Worm (Caenorhabditis elegans) whole organism, early embryonic: ENCODE data around the gene xpo-3.
A peak's percentile ranks its signal among the peaks of the same experiment; 100 is the strongest.

Experiments
- B0310.2 ChIP-seq: sonication (generic microtip); optimal IDR thresholded peaks from 2 replicates; lab custom pipeline; 2016; ENCODE audit warnings: mild to moderate bottlenecking, missing genetic modification characterization, missing compliant biosample characterization
- F13C5.2 ChIP-seq: sonication (generic microtip); optimal IDR thresholded peaks from 2 replicates; lab custom pipeline; 2017; ENCODE audit warnings: mild to moderate bottlenecking, missing genetic modification characterization, inconsistent platforms, missing compliant biosample characterization
- aly-1 ChIP-seq: sonication (generic microtip); optimal IDR thresholded peaks from 2 replicates; lab custom pipeline; 2016; ENCODE audit warnings: missing genetic modification characterization, missing compliant biosample characterization
- ama-1 ChIP-seq: fragments of 150-350 bp; optimal IDR thresholded peaks from 2 replicates; lab custom pipeline; 2014
- ceh-13 ChIP-seq: fragments of 200-800 bp; sonication (Bioruptor generic); optimal IDR thresholded peaks from 2 replicates; lab custom pipeline; 2018; ENCODE audit warnings: mild to moderate bottlenecking, missing genetic modification characterization, missing compliant biosample characterization
- ceh-36 ChIP-seq: sonication (generic microtip); optimal IDR thresholded peaks from 2 replicates; lab custom pipeline; 2016; ENCODE audit warnings: missing genetic modification characterization, inconsistent platforms, missing compliant biosample characterization
- ets-7 ChIP-seq: sonication (generic microtip); optimal IDR thresholded peaks from 2 replicates; lab custom pipeline; 2016; ENCODE audit warnings: missing genotype, missing genetic modification characterization, missing compliant biosample characterization
- flt-1 ChIP-seq: fragments of 200-800 bp; sonication (Bioruptor generic); IDR thresholded peaks from 2 replicates; pipeline ENCODE4 v1.3.6; 2022; ENCODE audit warnings: missing genetic modification characterization, missing compliant biosample characterization
- hmbx-1 ChIP-seq: sonication (generic microtip); optimal IDR thresholded peaks from 2 replicates; lab custom pipeline; 2016; ENCODE audit warnings: mild to moderate bottlenecking, missing genetic modification characterization, missing compliant biosample characterization
- hmg-4 ChIP-seq: fragments of 200-800 bp; sonication (Bioruptor generic); optimal IDR thresholded peaks from 2 replicates; lab custom pipeline; 2018; ENCODE audit warnings: mild to moderate bottlenecking, missing genetic modification characterization, missing compliant biosample characterization
- hnd-1 ChIP-seq: sonication (generic microtip); optimal IDR thresholded peaks from 2 replicates; lab custom pipeline; 2016; ENCODE audit warnings: missing genetic modification characterization, missing compliant biosample characterization
- pes-1 ChIP-seq: fragments of 200-800 bp; sonication (Bioruptor generic); IDR thresholded peaks from 2 replicates; pipeline ENCODE4 v1.3.6; 2022; ENCODE audit warnings: missing genetic modification reagents, missing genetic modification characterization, missing compliant biosample characterization
- scrt-1 ChIP-seq: fragments of 200-800 bp; sonication (Bioruptor generic); IDR thresholded peaks from 2 replicates; pipeline ENCODE4 v1.3.6; 2022; ENCODE audit warnings: missing genetic modification characterization, missing compliant biosample characterization
- sea-1 ChIP-seq: fragments of 200-800 bp; sonication (Bioruptor generic); conservative IDR thresholded peaks from 2 replicates; pipeline ENCODE4 v1.3.6; 2022; ENCODE audit warnings: missing genetic modification characterization, missing compliant biosample characterization
- tbx-11 ChIP-seq: fragments of 200-800 bp; sonication (Bioruptor generic); IDR thresholded peaks from 2 replicates; pipeline ENCODE4 v1.3.6; 2022; ENCODE audit warnings: missing genetic modification characterization, missing compliant biosample characterization
- tbx-37 ChIP-seq: fragments of 200-800 bp; sonication (Bioruptor generic); conservative IDR thresholded peaks from 2 replicates; pipeline ENCODE4 v1.3.6; 2022; ENCODE audit warnings: missing genetic modification reagents, missing genetic modification characterization, missing compliant biosample characterization
- tra-4 ChIP-seq: sonication (generic microtip); optimal IDR thresholded peaks from 2 replicates; lab custom pipeline; 2017; ENCODE audit warnings: missing genetic modification characterization, missing compliant biosample characterization

Gene xpo-3

ce11 chrIV:7954006-7954405 lies 30.2 kb upstream of the xpo-3 start:
- TF ChIP-seq tbx-37 (GFP tag; lab: Robert Waterston, UW) = no peak
- TF ChIP-seq hmbx-1 (tag; lab: Kevin White, UChicago) = no peak
- no peak for TF ChIP-seq flt-1
- TF ChIP-seq hmg-4 = no peak
- TF ChIP-seq aly-1 (tag; lab: Kevin White, UChicago) = no peak
- TF ChIP-seq ets-7 (tag; lab: Kevin White, UChicago) = no peak

- peak; percentile 78 for TF ChIP-seq sea-1 (GFP tag; lab: Robert Waterston, UW)
- 0 out of 2 replicates have a peak, but pooled peaks have one; percentile 37 for TF ChIP-seq scrt-1 (GFP tag; lab: Robert Waterston, UW)
- peak; percentile 72 for TF ChIP-seq tbx-37 (GFP tag; lab: Robert Waterston, UW)
- TF ChIP-seq pes-1 (GFP tag; lab: Robert Waterston, UW) = peak; percentile 79
Measured at ce11 chrIV:7948290-7948689, 24.5 kb upstream of the xpo-3 start, which contains the start of gene mcm-3AP. Gene mcm-3AP (plus strand): TSS chrIV:7948672.

- TF ChIP-seq tbx-37 (GFP tag; lab: Robert Waterston, UW) (peak; percentile 54; the same call in 1 of the 2 replicates), pes-1 (GFP tag; lab: Robert Waterston, UW) (peak; percentile 77), hmg-4 (peak; percentile 40), sea-1 (GFP tag; lab: Robert Waterston, UW) (0 out of 2 replicates have a peak, but pooled peaks have one; percentile 37), flt-1 (peak; percentile 30; the same call in 1 of the 2 replicates), F13C5.2 (tag; lab: Kevin White, UChicago) (peak; percentile 44), scrt-1 (GFP tag; lab: Robert Waterston, UW) (0 out of 2 replicates have a peak, but pooled peaks have one; percentile 57), tbx-11 (GFP tag; lab: Robert Waterston, UW) (peak; percentile 50; the same call in 1 of the 2 replicates)
Measured at ce11 chrIV:7946899-7947499, 23.2 kb upstream of the xpo-3 start, which contains the start of gene F20D12.12. Gene F20D12.12 (plus strand): TSS chrIV:7947440.

- TF ChIP-seq pes-1 (GFP tag; lab: Robert Waterston, UW) (no peak), ceh-13 (GFP tag; lab: Kevin White, UChicago) (no peak), ets-7 (tag; lab: Kevin White, UChicago) (no peak), ceh-36 (tag; lab: Kevin White, UChicago) (no peak), tbx-37 (GFP tag; lab: Robert Waterston, UW) (no peak), aly-1 (tag; lab: Kevin White, UChicago) (no peak), F13C5.2 (tag; lab: Kevin White, UChicago) (no peak), flt-1 (no peak), scrt-1 (GFP tag; lab: Robert Waterston, UW) (no peak), hmg-4 (no peak), sea-1 (GFP tag; lab: Robert Waterston, UW) (no peak), ama-1 (lab: Kevin White, UChicago) (no peak), hnd-1 (tag; lab: Kevin White, UChicago) (no peak)
Measured at ce11 chrIV:7946457-7946856, 22.6 kb upstream of the xpo-3 start, which contains the start of gene czw-1. Gene czw-1 (minus strand): TSS chrIV:7946825.

- TF ChIP-seq ceh-36 (tag; lab: Kevin White, UChicago) (no peak), tbx-37 (GFP tag; lab: Robert Waterston, UW) (no peak), hnd-1 (tag; lab: Kevin White, UChicago) (no peak), tra-4 (no peak), flt-1 (no peak), ceh-13 (GFP tag; lab: Kevin White, UChicago) (no peak), tbx-11 (GFP tag; lab: Robert Waterston, UW) (no peak), pes-1 (GFP tag; lab: Robert Waterston, UW) (no peak), hmbx-1 (tag; lab: Kevin White, UChicago) (no peak), hmg-4 (no peak), sea-1 (GFP tag; lab: Robert Waterston, UW) (no peak)
Measured at ce11 chrIV:7943272-7943671, 19.4 kb upstream of the xpo-3 start.

- TF ChIP-seq aly-1 (tag; lab: Kevin White, UChicago) = no peak
- no peak for TF ChIP-seq tbx-37 (GFP tag; lab: Robert Waterston, UW)
- no peak for TF ChIP-seq B0310.2
- no peak for TF ChIP-seq hnd-1 (tag; lab: Kevin White, UChicago)
- no peak for TF ChIP-seq F13C5.2 (tag; lab: Kevin White, UChicago)
- no peak for TF ChIP-seq ets-7 (tag; lab: Kevin White, UChicago)
- TF ChIP-seq ceh-36 (tag; lab: Kevin White, UChicago) = no peak
- TF ChIP-seq hmg-4 = no peak
- TF ChIP-seq ceh-13 (GFP tag; lab: Kevin White, UChicago) = no peak
- TF ChIP-seq flt-1 = no peak
- no peak for TF ChIP-seq tra-4
- no peak for TF ChIP-seq ama-1 (lab: Kevin White, UChicago)
- TF ChIP-seq pes-1 (GFP tag; lab: Robert Waterston, UW) = no peak
Measured at ce11 chrIV:7940919-7941318, 17.1 kb upstream of the xpo-3 start, which contains the start of gene exc-9. Gene exc-9 (minus strand): TSS chrIV:7941019.

- TF ChIP-seq tbx-11 (GFP tag; lab: Robert Waterston, UW) = no peak
- no peak for TF ChIP-seq tbx-37 (GFP tag; lab: Robert Waterston, UW)
- TF ChIP-seq B0310.2 = no peak
- TF ChIP-seq F13C5.2 (tag; lab: Kevin White, UChicago) = no peak
- no peak for TF ChIP-seq ets-7 (tag; lab: Kevin White, UChicago)
- no peak for TF ChIP-seq hmbx-1 (tag; lab: Kevin White, UChicago)
- no peak for TF ChIP-seq sea-1 (GFP tag; lab: Robert Waterston, UW)
- TF ChIP-seq scrt-1 (GFP tag; lab: Robert Waterston, UW) = no peak
- no peak for TF ChIP-seq flt-1
- no peak for TF ChIP-seq pes-1 (GFP tag; lab: Robert Waterston, UW)
- TF ChIP-seq ceh-13 (GFP tag; lab: Kevin White, UChicago) = no peak
- no peak for TF ChIP-seq hnd-1 (tag; lab: Kevin White, UChicago)
- no peak for TF ChIP-seq ceh-36 (tag; lab: Kevin White, UChicago)
- TF ChIP-seq tra-4 = no peak
- TF ChIP-seq ama-1 (lab: Kevin White, UChicago) = no peak
- no peak for TF ChIP-seq hmg-4
- no peak for TF ChIP-seq aly-1 (tag; lab: Kevin White, UChicago)
Measured at ce11 chrIV:7938834-7939233, 15.0 kb upstream of the xpo-3 start, which contains the start of gene F20D12.7. Gene F20D12.7 (minus strand): TSS chrIV:7938934.
